Fruit fly (Drosophila melanogaster) Kc167 (cell line): Measurements from ENCODE around the gene CG4456.

Experiments
- Myc ChIP-seq: fragments of >200 bp; optimal IDR thresholded peaks from 2 replicates; lab custom pipeline; 2017; ENCODE audit warnings: missing external identifiers
- Sin3A ChIP-seq: fragments of >200 bp; optimal IDR thresholded peaks from 2 replicates; lab custom pipeline; 2018; ENCODE audit warnings: missing external identifiers
- h ChIP-seq: fragments of >200 bp; optimal IDR thresholded peaks from 3 replicates; lab custom pipeline; 2018; ENCODE audit warnings: missing external identifiers
- insv ChIP-seq: fragments of >200 bp; optimal IDR thresholded peaks from 3 replicates; lab custom pipeline; 2018; ENCODE audit warnings: missing external identifiers
- psq ChIP-seq: fragments of >200 bp; optimal IDR thresholded peaks from 2 replicates; lab custom pipeline; 2017; ENCODE audit warnings: missing external identifiers
- ttk ChIP-seq: sonication (Bioruptor generic); optimal IDR thresholded peaks from 2 replicates; lab custom pipeline; 2017; ENCODE audit warnings: missing external identifiers

The CG4456 gene

dm6 chr3L:9396038-9396437 is 23.5 kb downstream of the CG4456 start:
- TF ChIP-seq ttk (lab: Kevin White, UChicago), result no peak
- no peak for TF ChIP-seq Sin3A
- TF ChIP-seq h, result no peak

- no peak for TF ChIP-seq Myc (lab: Kevin White, UChicago)
- no peak for TF ChIP-seq h
- no peak for TF ChIP-seq ttk (lab: Kevin White, UChicago)
- no peak for TF ChIP-seq Sin3A
- TF ChIP-seq psq, result no peak
- TF ChIP-seq insv (lab: Kevin White, UChicago), result no peak
Observed at dm6 chr3L:9396704-9397103, 24.2 kb downstream of the CG4456 start.

dm6 chr3L:9397156-9397555 is 24.6 kb downstream of the CG4456 start:
- TF ChIP-seq psq (no peak), Myc (lab: Kevin White, UChicago) (no peak), ttk (lab: Kevin White, UChicago) (no peak), Sin3A (no peak), insv (lab: Kevin White, UChicago) (no peak), h (no peak)

dm6 chr3L:9398028-9398427 is 25.5 kb downstream of the CG4456 start:
- TF ChIP-seq h (no peak), ttk (lab: Kevin White, UChicago) (no peak), Myc (lab: Kevin White, UChicago) (no peak), psq (no peak), Sin3A (no peak), insv (lab: Kevin White, UChicago) (no peak)

- TF ChIP-seq insv (lab: Kevin White, UChicago) (no peak), Myc (lab: Kevin White, UChicago) (no peak), Sin3A (no peak), ttk (lab: Kevin White, UChicago) (no peak), psq (no peak), h (no peak)
Observed at dm6 chr3L:9398435-9398981, 26.0 kb downstream of the CG4456 start.

dm6 chr3L:9399013-9399750 is 26.7 kb downstream of the CG4456 start, which contains the start of gene CG4080:
Gene CG4080 (minus strand): TSS chr3L:9399227.
- TF ChIP-seq h, result no peak
- no peak for TF ChIP-seq ttk (lab: Kevin White, UChicago)
- no peak for TF ChIP-seq psq
- no peak for TF ChIP-seq Sin3A
- TF ChIP-seq Myc (lab: Kevin White, UChicago), result no peak
- no peak for TF ChIP-seq insv (lab: Kevin White, UChicago)

dm6 chr3L:9399855-9400254 is 27.3 kb downstream of the CG4456 start:
- TF ChIP-seq Sin3A (no peak), insv (lab: Kevin White, UChicago) (no peak), psq (no peak), h (no peak), ttk (lab: Kevin White, UChicago) (no peak), Myc (lab: Kevin White, UChicago) (no peak)

- TF ChIP-seq h (no peak), Myc (lab: Kevin White, UChicago) (no peak), psq (no peak), Sin3A (no peak), insv (lab: Kevin White, UChicago) (no peak), ttk (lab: Kevin White, UChicago) (no peak)
Observed at dm6 chr3L:9400697-9401353, 28.3 kb downstream of the CG4456 start.

- TF ChIP-seq psq, result no peak
- no peak for TF ChIP-seq Myc (lab: Kevin White, UChicago)
- no peak for TF ChIP-seq insv (lab: Kevin White, UChicago)
- TF ChIP-seq ttk (lab: Kevin White, UChicago), result no peak
- TF ChIP-seq h, result no peak
- TF ChIP-seq Sin3A, result no peak
Observed at dm6 chr3L:9401354-9402156, 29.0 kb downstream of the CG4456 start.

- no peak for TF ChIP-seq insv (lab: Kevin White, UChicago)
- TF ChIP-seq Myc (lab: Kevin White, UChicago), result no peak
- no peak for TF ChIP-seq h
- no peak for TF ChIP-seq psq
- TF ChIP-seq ttk (lab: Kevin White, UChicago), result no peak
Observed at dm6 chr3L:9402157-9402890, 29.8 kb downstream of the CG4456 start, which contains the start of gene eIF4E1. Gene eIF4E1 (minus strand): TSS chr3L:9402460.

- TF ChIP-seq Myc (lab: Kevin White, UChicago), result no peak
- no peak for TF ChIP-seq h
- TF ChIP-seq psq, result no peak
Observed at dm6 chr3L:9404497-9404896, 32.0 kb downstream of the CG4456 start, which contains the start of gene Cpr67B. Gene Cpr67B (plus strand): TSS chr3L:9404797.
